Fruit fly (Drosophila melanogaster) whole organism, embryonic: ENCODE results near the gene CG3368.

ENCODE experiments used
- Atf-2 ChIP-seq: fragments of 200-800 bp; sonication (Bioruptor generic); optimal IDR thresholded peaks from 2 replicates; lab custom pipeline; 2016; ENCODE audit warnings: missing biosample characterization, missing genetic modification characterization
- C15 ChIP-seq: fragments of 200-800 bp; sonication (Bioruptor generic); IDR thresholded peaks from 3 replicates; pipeline ENCODE4 v1.3.6; 2022; ENCODE audit warnings: missing biosample characterization, missing genetic modification characterization
- CG1024 ChIP-seq: fragments of 200-800 bp; sonication (Bioruptor generic); IDR thresholded peaks from 2 replicates; pipeline ENCODE4 v1.3.6; 2022; ENCODE audit warnings: missing biosample characterization, missing genetic modification characterization
- CG10431 ChIP-seq: fragments of 200-800 bp; sonication (Bioruptor generic); optimal IDR thresholded peaks from 3 replicates; lab custom pipeline; 2018; ENCODE audit warnings: missing biosample characterization, mild to moderate bottlenecking, missing genetic modification characterization
- CG10654 ChIP-seq: fragments of 200-800 bp; sonication (Bioruptor generic); optimal IDR thresholded peaks from 2 replicates; lab custom pipeline; 2016; ENCODE audit warnings: missing biosample characterization, missing genetic modification characterization
- CG11085 ChIP-seq: fragments of 200-800 bp; sonication (Bioruptor generic); IDR thresholded peaks from 2 replicates; pipeline ENCODE4 v1.3.6; 2022; ENCODE audit warnings: missing biosample characterization, missing genetic modification characterization
- CG11456 ChIP-seq: fragments of 200-800 bp; sonication (Bioruptor generic); IDR thresholded peaks from 3 replicates; pipeline ENCODE4 v1.3.6; 2022; ENCODE audit warnings: missing biosample characterization, missing genetic modification characterization
- CG11504 ChIP-seq: fragments of 200-800 bp; sonication (Bioruptor generic); optimal IDR thresholded peaks from 3 replicates; lab custom pipeline; 2019; ENCODE audit warnings: missing biosample characterization, mild to moderate bottlenecking, missing genetic modification characterization, moderate library complexity
- CG12659 ChIP-seq: fragments of 200-800 bp; sonication (Bioruptor generic); optimal IDR thresholded peaks from 3 replicates; lab custom pipeline; 2017; ENCODE audit warnings: mild to moderate bottlenecking, missing biosample characterization, missing genetic modification reagents, missing genetic modification characterization
- CG12744 ChIP-seq: fragments of 200-800 bp; sonication (Bioruptor generic); optimal IDR thresholded peaks from 2 replicates; lab custom pipeline; 2016; ENCODE audit warnings: missing biosample characterization, missing genetic modification characterization
- CG12769 ChIP-seq: fragments of 200-800 bp; sonication (Bioruptor generic); optimal IDR thresholded peaks from 2 replicates; lab custom pipeline; 2019; ENCODE audit warnings: missing biosample characterization, mild to moderate bottlenecking, missing genetic modification characterization, moderate library complexity
- CG13775 ChIP-seq: fragments of 200-800 bp; sonication (Bioruptor generic); optimal IDR thresholded peaks from 3 replicates; lab custom pipeline; 2017; ENCODE audit warnings: missing biosample characterization, mild to moderate bottlenecking, missing genetic modification characterization
- CG1603 ChIP-seq: fragments of 200-800 bp; sonication (Bioruptor generic); optimal IDR thresholded peaks from 2 replicates; lab custom pipeline; 2019; ENCODE audit warnings: missing biosample characterization, mild to moderate bottlenecking, missing genetic modification characterization, moderate library complexity
- CG17361 ChIP-seq: fragments of 200-800 bp; sonication (Bioruptor generic); IDR thresholded peaks from 3 replicates; pipeline ENCODE4 v1.3.6; 2022; ENCODE audit warnings: missing biosample characterization, missing genetic modification characterization
- CG1792 ChIP-seq: fragments of 200-800 bp; sonication (Bioruptor generic); optimal IDR thresholded peaks from 2 replicates; lab custom pipeline; 2016; ENCODE audit warnings: missing biosample characterization, missing genetic modification characterization
- CG2712 ChIP-seq: fragments of 200-800 bp; optimal IDR thresholded peaks from 3 replicates; lab custom pipeline; 2019; ENCODE audit warnings: missing biosample characterization, mild to moderate bottlenecking, missing genetic modification characterization, moderate library complexity
- CG3163 ChIP-seq: fragments of 200-800 bp; sonication (Bioruptor generic); optimal IDR thresholded peaks from 3 replicates; lab custom pipeline; 2016; ENCODE audit warnings: missing biosample characterization, missing genetic modification characterization
- CG3281 ChIP-seq: fragments of 200-800 bp; sonication (Bioruptor generic); optimal IDR thresholded peaks from 3 replicates; lab custom pipeline; 2017; ENCODE audit warnings: missing biosample characterization, mild to moderate bottlenecking, missing genetic modification characterization
- CG33213 ChIP-seq: fragments of 200-800 bp; sonication (Bioruptor generic); optimal IDR thresholded peaks from 3 replicates; lab custom pipeline; 2016; ENCODE audit warnings: missing biosample characterization, missing genetic modification characterization
- CG4424 ChIP-seq: fragments of 200-800 bp; sonication (Bioruptor generic); optimal IDR thresholded peaks from 3 replicates; lab custom pipeline; 2016; ENCODE audit warnings: missing biosample characterization, missing genetic modification characterization
- CG4617 ChIP-seq: fragments of 200-800 bp; sonication (Bioruptor generic); optimal IDR thresholded peaks from 3 replicates; lab custom pipeline; 2016; ENCODE audit warnings: missing biosample characterization, missing genetic modification characterization, borderline replicate concordance
- CG4730 ChIP-seq: fragments of 200-800 bp; sonication (Bioruptor generic); IDR thresholded peaks from 2 replicates; pipeline ENCODE4 v1.3.6; 2022; ENCODE audit warnings: missing biosample characterization, missing genetic modification characterization
- CG5245 ChIP-seq: fragments of 200-800 bp; sonication (Bioruptor generic); optimal IDR thresholded peaks from 3 replicates; lab custom pipeline; 2016; ENCODE audit warnings: missing biosample characterization, missing genetic modification characterization
- CG8089 ChIP-seq: fragments of 200-800 bp; sonication (Bioruptor generic); optimal IDR thresholded peaks from 3 replicates; lab custom pipeline; 2016; ENCODE audit warnings: missing biosample characterization, missing genetic modification characterization
- CG8388 ChIP-seq: fragments of 200-800 bp; sonication (Bioruptor generic); optimal IDR thresholded peaks from 2 replicates; lab custom pipeline; 2019; ENCODE audit warnings: missing biosample characterization, mild to moderate bottlenecking, missing genetic modification characterization, moderate library complexity
- CG8478 ChIP-seq: fragments of >200 bp; optimal IDR thresholded peaks from 2 replicates; lab custom pipeline; 2018
- CG9817 ChIP-seq: fragments of 200-800 bp; sonication (Bioruptor generic); optimal IDR thresholded peaks from 2 replicates; lab custom pipeline; 2018; ENCODE audit warnings: missing biosample characterization, mild to moderate bottlenecking, missing genetic modification characterization, moderate library complexity
- CG9932 ChIP-seq: fragments of 200-800 bp; sonication (Bioruptor generic); IDR thresholded peaks from 2 replicates; pipeline ENCODE4 v1.3.6; 2022; ENCODE audit warnings: missing biosample characterization, missing genetic modification characterization
- D ChIP-seq, 2 experiments: fragments of 200-800 bp in 1 of 2; fragments of >200 bp in 1 of 2; sonication (Bioruptor generic) in 1 of 2; optimal IDR thresholded peaks; 2 replicates in 1 of 2; 3 replicates in 1 of 2; lab custom pipeline; 2017; ENCODE audit warnings: mild to moderate bottlenecking in 1 of 2, missing biosample characterization in 1 of 2, missing genetic modification characterization in 1 of 2, missing genetic modification reagents in 1 of 2
- Deaf1 ChIP-seq: fragments of 200-800 bp; optimal IDR thresholded peaks from 3 replicates; lab custom pipeline; 2019; ENCODE audit warnings: missing biosample characterization, mild to moderate bottlenecking, missing genetic modification characterization, moderate library complexity
- Dll ChIP-seq: fragments of 200-800 bp; sonication (Bioruptor generic); IDR thresholded peaks from 4 replicates; pipeline ENCODE4 v1.3.6; 2022; ENCODE audit warnings: missing biosample characterization, missing genetic modification characterization; ENCODE audit not compliant: partially characterized antibody
- Dref ChIP-seq: fragments of 200-800 bp; sonication (Bioruptor generic); IDR thresholded peaks from 2 replicates; pipeline ENCODE4 v1.3.6; 2022; ENCODE audit warnings: missing biosample characterization, missing genetic modification characterization
- ERR ChIP-seq: fragments of 200-800 bp; sonication (Bioruptor generic); optimal IDR thresholded peaks from 2 replicates; lab custom pipeline; 2016; ENCODE audit warnings: missing biosample characterization, missing genetic modification characterization
- Fer1 ChIP-seq: fragments of 200-800 bp; sonication (Bioruptor generic); optimal IDR thresholded peaks from 2 replicates; lab custom pipeline; 2017; ENCODE audit warnings: missing biosample characterization, mild to moderate bottlenecking, missing genetic modification characterization
- Hmr ChIP-seq: fragments of 200-800 bp; sonication (Bioruptor generic); optimal IDR thresholded peaks from 3 replicates; lab custom pipeline; 2017; ENCODE audit warnings: mild to moderate bottlenecking, missing biosample characterization, missing genetic modification reagents, missing genetic modification characterization
- NfI ChIP-seq: fragments of 200-800 bp; sonication (Bioruptor generic); optimal IDR thresholded peaks from 3 replicates; lab custom pipeline; 2018; ENCODE audit warnings: missing biosample characterization, mild to moderate bottlenecking, missing genetic modification characterization, moderate library complexity
- Stat92E ChIP-seq, 3 experiments: fragments of >200 bp in 2 of 3; fragments of 200-800 bp in 1 of 3; sonication (Bioruptor generic) in 1 of 3; optimal IDR thresholded peaks; 2 replicates each; lab custom pipeline; 2017 to 2019; ENCODE audit warnings: missing biosample characterization in 3 of 3, missing genetic modification characterization in 3 of 3, mild to moderate bottlenecking in 1 of 3, moderate library complexity in 1 of 3
- Usf ChIP-seq: fragments of 200-800 bp; sonication (Bioruptor generic); optimal IDR thresholded peaks from 2 replicates; lab custom pipeline; 2017; ENCODE audit warnings: missing genotype, missing biosample characterization, missing genetic modification characterization
- bbx ChIP-seq: fragments of 200-800 bp; sonication (Bioruptor generic); IDR thresholded peaks from 2 replicates; pipeline ENCODE4 v1.3.6; 2022; ENCODE audit warnings: missing biosample characterization, missing genetic modification characterization; ENCODE audit not compliant: partially characterized antibody
- dpn ChIP-seq, 2 experiments: fragments of 200-800 bp; sonication (Bioruptor generic); optimal IDR thresholded peaks; 3 replicates each; lab custom pipeline; 2016; ENCODE audit warnings: missing biosample characterization in 2 of 2, missing genetic modification characterization in 2 of 2
- gce ChIP-seq: fragments of 200-800 bp; sonication (Bioruptor generic); IDR thresholded peaks from 3 replicates; pipeline ENCODE4 v1.3.6; 2022; ENCODE audit warnings: missing biosample characterization, missing genetic modification characterization
- ind ChIP-seq: fragments of 200-800 bp; sonication (Bioruptor generic); optimal IDR thresholded peaks from 3 replicates; lab custom pipeline; 2016; ENCODE audit warnings: missing biosample characterization, missing genetic modification characterization
- maf-S ChIP-seq: fragments of 200-800 bp; sonication (Bioruptor generic); optimal IDR thresholded peaks from 2 replicates; lab custom pipeline; 2016; ENCODE audit warnings: missing biosample characterization, missing genetic modification characterization
- mam ChIP-seq: fragments of 200-800 bp; sonication (Bioruptor generic); optimal IDR thresholded peaks from 3 replicates; lab custom pipeline; 2016; ENCODE audit warnings: missing biosample characterization, missing genetic modification characterization
- nau ChIP-seq: fragments of 200-800 bp; sonication (Bioruptor generic); optimal IDR thresholded peaks from 3 replicates; lab custom pipeline; 2017; ENCODE audit warnings: missing biosample characterization, mild to moderate bottlenecking, missing genetic modification characterization, missing genetic modification reagents
- rib ChIP-seq: fragments of 200-800 bp; sonication (Bioruptor generic); IDR thresholded peaks from 2 replicates; pipeline ENCODE4 v1.3.6; 2022; ENCODE audit warnings: missing biosample characterization, missing genetic modification characterization
- tio ChIP-seq: fragments of 200-800 bp; sonication (Bioruptor generic); optimal IDR thresholded peaks from 2 replicates; lab custom pipeline; 2017; ENCODE audit warnings: missing biosample characterization, missing genetic modification characterization, inconsistent platforms
- trh ChIP-seq: fragments of 200-800 bp; sonication (Bioruptor generic); optimal IDR thresholded peaks from 2 replicates; lab custom pipeline; 2016; ENCODE audit warnings: missing biosample characterization, missing genetic modification characterization
- vvl ChIP-seq: fragments of 200-800 bp; sonication (Bioruptor generic); IDR thresholded peaks from 2 replicates; pipeline ENCODE4 v1.3.6; 2022; ENCODE audit warnings: missing biosample characterization, missing genetic modification characterization
- yki ChIP-seq: fragments of >200 bp; optimal IDR thresholded peaks from 3 replicates; lab custom pipeline; 2018
- zfh1 ChIP-seq: fragments of 200-800 bp; sonication (Bioruptor generic); IDR thresholded peaks from 3 replicates; pipeline ENCODE4 v1.3.6; 2022; ENCODE audit warnings: missing biosample characterization, missing genetic modification characterization

The CG3368 gene

dm6 chr3R:27282286-27282685 lies 1.3 kb upstream of the CG3368 start, which contains the start of gene mrt (continued):
- TF ChIP-seq Atf-2 (GFP tag; lab: Kevin White, UChicago) (peak; percentile 46), zfh1 (peak; percentile 22; the same call in 1 of the 3 replicates), Usf (GFP tag; lab: Kevin White, UChicago) (peak; percentile 6), CG11456 (GFP tag; lab: Robert Waterston, UW) (0 out of 3 replicates have a peak, but pooled peaks have one; percentile 50), CG8388 (GFP tag; lab: Kevin White, UChicago) (peak; percentile 100), CG4730 (GFP tag; lab: Robert Waterston, UW) (peak; percentile 52), CG3281 (peak; percentile 79), CG4617 (GFP tag; lab: Kevin White, UChicago) (peak; percentile 12), ind (GFP tag; lab: Kevin White, UChicago) (peak; percentile 54), CG12659 (GFP tag; lab: Kevin White, UChicago) (peak; percentile 65), vvl (GFP tag; lab: Robert Waterston, UW) (peak; percentile 35), C15 (GFP tag; lab: Robert Waterston, UW) (no peak), CG11504 (tag; lab: Kevin White, UChicago) (peak; percentile 63), tio (GFP tag; lab: Kevin White, UChicago) (peak; percentile 31), Deaf1 (tag; lab: Kevin White, UChicago) (no peak), CG1792 (GFP tag; lab: Kevin White, UChicago) (peak; percentile 10), CG17361 (peak; percentile 49; the same call in 2 of the 3 replicates), CG10654 (GFP tag; lab: Kevin White, UChicago) (peak; percentile 7), CG8478 (lab: Kevin White, UChicago) (no peak), mam (peak; percentile 66), CG13775 (GFP tag; lab: Kevin White, UChicago) (peak; percentile 65), CG33213 (GFP tag; lab: Kevin White, UChicago) (peak; percentile 44), dpn (GFP tag; optimal IDR thresholded peaks at IDR 0.05; lab: Kevin White, UChicago) (peak; percentile 48 to 49), trh (GFP tag; lab: Kevin White, UChicago) (no peak), CG9817 (tag; lab: Kevin White, UChicago) (peak; percentile 54), Dll (no peak), CG9932 (GFP tag; lab: Robert Waterston, UW) (peak; percentile 78), D (optimal IDR thresholded peaks at IDR 0.05; lab: Kevin White, UChicago) (no peak), D (GFP tag; optimal IDR thresholded peaks at IDR 0.05; lab: Kevin White, UChicago) (peak; percentile 17), gce (GFP tag; lab: Robert Waterston, UW) (peak; percentile 29; the same call in 1 of the 3 replicates), nau (GFP tag; lab: Kevin White, UChicago) (peak; percentile 23), CG12744 (peak; percentile 27), CG1603 (tag; lab: Kevin White, UChicago) (peak; percentile 31), CG11085 (GFP tag; lab: Robert Waterston, UW) (no peak), yki (no peak), CG3163 (peak; percentile 50), CG4424 (GFP tag; lab: Kevin White, UChicago) (peak; percentile 57), bbx (GFP tag; lab: Robert Waterston, UW) (no peak), CG8089 (GFP tag; lab: Kevin White, UChicago) (peak; percentile 33), CG12769 (tag; lab: Kevin White, UChicago) (peak; percentile 30), CG5245 (GFP tag; lab: Kevin White, UChicago) (peak; percentile 21), Hmr (GFP tag; lab: Kevin White, UChicago) (peak; percentile 62), NfI (GFP tag; lab: Kevin White, UChicago) (peak; percentile 55), rib (GFP tag; lab: Robert Waterston, UW) (0 out of 2 replicates have a peak, but pooled peaks have one; percentile 9), CG1024 (GFP tag; lab: Robert Waterston, UW) (no peak), CG10431 (GFP tag; lab: Kevin White, UChicago) (no peak), ERR (GFP tag; lab: Kevin White, UChicago) (peak; percentile 42), Stat92E (GFP tag; optimal IDR thresholded peaks at IDR 0.05; lab: Kevin White, UChicago) (no peak), Dref (GFP tag; lab: Robert Waterston, UW) (peak; percentile 35; the same call in 1 of the 2 replicates), maf-S (GFP tag; lab: Kevin White, UChicago) (peak; percentile 58), CG2712 (tag; lab: Kevin White, UChicago) (peak; percentile 53), Fer1 (GFP tag; lab: Kevin White, UChicago) (peak; percentile 46)
